Worm (Caenorhabditis elegans) whole organism, L4/young adult: ENCODE measurements around the gene nhr-170.

Experiments
- W03F9.2 ChIP-seq: fragments of 150-350 bp; optimal IDR thresholded peaks from 2 replicates; lab custom pipeline; 2014; ENCODE audit warnings: missing biosample characterization, missing genetic modification characterization
- him-1 ChIP-seq: sonication (generic microtip); optimal IDR thresholded peaks from 2 replicates; lab custom pipeline; 2016; ENCODE audit warnings: missing genotype, missing genetic modification reagents, missing genetic modification characterization, missing compliant biosample characterization

DNA sequence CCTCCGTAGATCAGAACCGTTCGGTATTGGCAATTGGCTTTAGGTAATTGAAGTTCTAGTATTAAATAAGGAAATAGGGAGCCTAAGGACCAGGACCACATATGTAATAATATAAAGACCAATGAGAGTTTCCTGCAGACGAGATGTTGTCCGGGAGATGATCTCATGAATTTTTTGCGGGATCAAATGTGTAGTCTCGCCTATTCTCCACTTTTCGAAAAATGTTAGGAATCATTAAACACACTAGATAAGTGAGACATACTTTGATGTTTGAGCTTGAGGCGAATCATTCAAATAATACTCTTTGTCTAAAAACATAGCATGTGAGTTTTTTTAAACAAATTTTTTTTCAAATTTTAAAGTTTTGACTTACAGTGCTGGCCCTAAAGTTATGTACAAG lies 47.6 kb downstream of the nhr-170 start, which contains the start of gene F11D11.6:
- TF ChIP-seq him-1 (no peak), W03F9.2 (tag; lab: Kevin White, UChicago) (no peak)
